Worm (Caenorhabditis elegans) whole organism, late embryonic: ENCODE results near the gene T23E7.6.

Experiments
- ama-1 ChIP-seq: fragments of 150-350 bp; optimal IDR thresholded peaks from 2 replicates; lab custom pipeline; 2014
- ceh-24 ChIP-seq: sonication (generic microtip); optimal IDR thresholded peaks from 2 replicates; lab custom pipeline; 2016; ENCODE audit warnings: mild to moderate bottlenecking, missing genetic modification characterization, missing compliant biosample characterization
- ceh-9 ChIP-seq: sonication (generic microtip); optimal IDR thresholded peaks from 2 replicates; lab custom pipeline; 2016; ENCODE audit warnings: mild to moderate bottlenecking, missing genetic modification characterization, inconsistent platforms, missing compliant biosample characterization
- lim-6 ChIP-seq: sonication (generic microtip); optimal IDR thresholded peaks from 2 replicates; lab custom pipeline; 2016; ENCODE audit warnings: missing genetic modification characterization, missing compliant biosample characterization
- madf-2 ChIP-seq: sonication (generic microtip); optimal IDR thresholded peaks from 2 replicates; lab custom pipeline; 2017; ENCODE audit warnings: missing genetic modification characterization, missing compliant biosample characterization
- odd-2 ChIP-seq: sonication (generic microtip); optimal IDR thresholded peaks from 2 replicates; lab custom pipeline; 2017; ENCODE audit warnings: antibody characterized with exemption, mild to moderate bottlenecking, missing genetic modification characterization, missing compliant biosample characterization
- pag-3 ChIP-seq: sonication (generic microtip); optimal IDR thresholded peaks from 2 replicates; lab custom pipeline; 2016; ENCODE audit warnings: missing compliant biosample characterization, missing genetic modification characterization, borderline replicate concordance
- sox-4 ChIP-seq: sonication (generic microtip); optimal IDR thresholded peaks from 2 replicates; lab custom pipeline; 2017; ENCODE audit warnings: mild to moderate bottlenecking, missing genetic modification characterization, inconsistent platforms, missing compliant biosample characterization

- TF ChIP-seq lim-6, result no peak
- no peak for TF ChIP-seq pag-3 (tag; lab: Kevin White, UChicago)
- no peak for TF ChIP-seq ama-1 (lab: Kevin White, UChicago)
- TF ChIP-seq odd-2 (tag; lab: Kevin White, UChicago), result no peak
- no peak for TF ChIP-seq ceh-9 (tag; lab: Kevin White, UChicago)
- no peak for TF ChIP-seq madf-2 (tag; lab: Kevin White, UChicago)
- no peak for TF ChIP-seq sox-4 (tag; lab: Kevin White, UChicago)
- TF ChIP-seq ceh-24 (tag; lab: Kevin White, UChicago), result no peak
Measured at ce11 chrX:17636326-17636735, 48.3 kb downstream of the T23E7.6 start.
